Fruit fly (Drosophila melanogaster) whole organism, wandering third instar larva: ENCODE measurements around the gene CG42758.

Source experiments
- Abd-B ChIP-seq: fragments of >200 bp; optimal IDR thresholded peaks from 2 replicates; lab custom pipeline; 2017; ENCODE audit warnings: missing biosample characterization, missing genetic modification characterization
- CG9705 ChIP-seq: fragments of 200-800 bp; sonication (Bioruptor generic); optimal IDR thresholded peaks from 2 replicates; lab custom pipeline; 2018; ENCODE audit warnings: missing biosample characterization, mild to moderate bottlenecking, missing genetic modification characterization
- Hr78 ChIP-seq: fragments of >200 bp; optimal IDR thresholded peaks from 2 replicates; lab custom pipeline; 2017; ENCODE audit warnings: missing biosample characterization, missing genetic modification characterization
- Myc ChIP-seq: fragments of >200 bp; optimal IDR thresholded peaks from 2 replicates; lab custom pipeline; 2017
- dmrt93B ChIP-seq: fragments of 200-800 bp; sonication (Bioruptor generic); optimal IDR thresholded peaks from 2 replicates; lab custom pipeline; 2018; ENCODE audit warnings: missing biosample characterization, mild to moderate bottlenecking, missing genetic modification characterization
- ey ChIP-seq: fragments of 200-800 bp; sonication (Bioruptor generic); optimal IDR thresholded peaks from 2 replicates; lab custom pipeline; 2016; ENCODE audit warnings: missing biosample characterization, missing genetic modification characterization
- foxo ChIP-seq, 2 experiments: fragments of 200-800 bp; sonication (Bioruptor generic); optimal IDR thresholded peaks; 2 replicates in 1 of 2; 3 replicates in 1 of 2; lab custom pipeline; 2016 to 2017; ENCODE audit warnings: missing biosample characterization in 2 of 2, missing genetic modification characterization in 2 of 2
- h ChIP-seq: fragments of 200-800 bp; sonication (Bioruptor generic); optimal IDR thresholded peaks from 3 replicates; lab custom pipeline; 2016; ENCODE audit warnings: missing biosample characterization, mild to moderate bottlenecking, missing genetic modification characterization
- lola ChIP-seq: fragments of >200 bp; optimal IDR thresholded peaks from 2 replicates; lab custom pipeline; 2017; ENCODE audit warnings: missing biosample characterization, missing genetic modification characterization
- psq ChIP-seq: fragments of 200-800 bp; sonication (Bioruptor generic); optimal IDR thresholded peaks from 3 replicates; lab custom pipeline; 2017; ENCODE audit warnings: missing biosample characterization, mild to moderate bottlenecking, missing genetic modification characterization, moderate library complexity
- usp ChIP-seq: fragments of >200 bp; optimal IDR thresholded peaks from 2 replicates; lab custom pipeline; 2017; ENCODE audit warnings: missing biosample characterization, missing genetic modification characterization
- woc ChIP-seq: sonication (Bioruptor generic); optimal IDR thresholded peaks from 2 replicates; lab custom pipeline; 2016; ENCODE audit warnings: missing biosample characterization, mild to moderate bottlenecking, missing genetic modification characterization

DNA sequence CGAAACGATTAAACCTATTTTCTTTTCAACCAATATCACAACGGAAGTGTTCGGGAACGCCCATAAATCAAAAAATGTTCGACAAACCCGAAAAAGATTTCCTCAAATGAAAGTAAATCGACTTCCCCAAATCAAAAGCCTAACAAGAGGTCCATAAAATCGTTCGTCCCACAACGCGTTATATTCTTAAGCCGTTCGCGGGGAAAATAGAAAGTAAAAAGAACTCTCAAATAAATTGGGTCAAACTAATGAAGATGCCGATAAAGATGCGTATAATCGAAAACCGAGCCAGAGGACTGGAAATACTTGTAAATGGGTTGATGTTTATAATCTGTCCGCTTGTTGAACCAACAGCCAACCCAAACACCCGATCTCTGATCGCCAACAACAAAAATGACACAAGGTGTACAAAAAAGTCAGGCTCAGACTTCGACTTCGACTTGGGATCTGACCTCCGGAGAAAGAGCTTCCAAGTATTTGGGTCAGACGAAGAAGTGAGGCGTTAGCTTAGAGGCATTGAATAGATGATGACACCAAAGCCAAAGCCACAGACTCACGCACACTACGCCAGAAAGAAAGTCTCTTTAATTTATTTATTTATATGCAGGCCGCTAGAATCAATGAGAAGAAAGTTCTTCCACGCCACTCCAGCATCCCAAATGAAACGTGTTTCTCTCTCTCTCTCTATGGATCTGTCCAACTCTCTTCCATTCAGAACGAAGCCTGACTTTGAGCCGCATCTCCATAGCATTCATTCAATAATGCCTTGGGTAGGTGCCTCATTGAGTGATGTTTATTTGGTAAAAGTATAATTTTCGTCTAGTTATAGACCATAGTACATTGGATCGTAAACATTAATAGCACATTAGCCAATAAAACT is 44.5 kb upstream of the CG42758 start:
- no peak for TF ChIP-seq Abd-B (GFP tag; lab: Kevin White, UChicago)
- no peak for TF ChIP-seq CG9705 (GFP tag; lab: Kevin White, UChicago)
- no peak for TF ChIP-seq woc
- TF ChIP-seq foxo (GFP tag; optimal IDR thresholded peaks at IDR 0.05; lab: Kevin White, UChicago), result no peak
- no peak for TF ChIP-seq Hr78
- no peak for TF ChIP-seq lola
- TF ChIP-seq dmrt93B, result no peak
- TF ChIP-seq ey (GFP tag; lab: Kevin White, UChicago), result no peak
- TF ChIP-seq usp (GFP tag; lab: Kevin White, UChicago), result no peak
- TF ChIP-seq Myc, result no peak
- TF ChIP-seq psq (GFP tag; lab: Kevin White, UChicago), result no peak
- TF ChIP-seq h, result no peak
